Fruit fly (Drosophila melanogaster) S2 (cell line): ENCODE measurements around the gene sdt.

ENCODE experiments used
- CG8478 ChIP-seq: fragments of >200 bp; optimal IDR thresholded peaks from 2 replicates; lab custom pipeline; 2018
- CTCF ChIP-seq, 2 experiments: fragments of >200 bp; optimal IDR thresholded peaks; 2 replicates each; lab custom pipeline; 2018

Gene sdt

DNA sequence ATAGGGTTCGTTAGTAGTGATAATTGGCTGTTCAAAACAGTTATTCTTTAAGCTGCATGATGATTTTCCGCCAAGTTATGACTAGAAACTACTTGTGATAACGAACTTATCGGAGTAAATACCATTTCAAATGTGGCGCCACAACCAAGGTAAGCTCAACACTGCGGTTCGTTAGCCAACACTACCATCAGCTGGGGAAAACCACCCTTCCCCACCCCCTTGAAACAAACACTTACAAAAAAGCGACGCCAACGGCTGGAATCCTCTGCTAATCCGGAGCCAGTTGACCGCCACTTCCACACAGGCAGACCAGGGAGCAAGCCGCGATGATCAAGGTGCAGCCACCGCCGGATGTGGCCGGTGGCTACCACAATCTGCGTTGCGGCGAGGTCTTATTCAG, 25.6 kb upstream of the sdt start, which contains the start of gene CG18262:
Gene CG18262 (plus strand): TSS at position 231 of the 400 bp plus-strand sequence.
- TF ChIP-seq CTCF (optimal IDR thresholded peaks at IDR 0.05; lab: Kevin White, UChicago): no peak
- no peak for TF ChIP-seq CG8478

DNA sequence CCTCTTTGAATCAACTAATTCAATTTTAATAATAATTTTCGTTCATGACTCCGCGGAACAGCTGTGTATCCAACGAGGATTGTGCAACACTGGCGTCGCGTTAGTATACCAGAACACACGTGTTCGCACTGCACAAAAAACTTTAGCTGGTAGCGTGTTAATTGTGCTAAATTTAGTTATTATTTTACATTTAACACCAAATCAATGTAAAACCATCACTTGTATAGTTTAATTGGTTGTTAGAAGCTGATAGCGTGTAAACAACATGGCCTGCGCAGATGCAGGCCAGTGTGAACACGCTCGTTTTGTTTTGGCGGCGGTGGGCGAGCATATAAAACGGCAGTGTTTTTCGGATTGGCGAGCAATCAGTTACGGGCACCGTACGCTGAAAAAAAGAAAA, 21.1 kb upstream of the sdt start, which contains the start of the genes Traf6 and GIIIspla2:
Gene Traf6 (minus strand): TSS at position 93 of the 400 bp plus-strand sequence.
Gene GIIIspla2 (plus strand): TSS at position 335 of the 400 bp plus-strand sequence.
- TF ChIP-seq CTCF (optimal IDR thresholded peaks at IDR 0.05; lab: Kevin White, UChicago) (no peak), CG8478 (no peak)

DNA sequence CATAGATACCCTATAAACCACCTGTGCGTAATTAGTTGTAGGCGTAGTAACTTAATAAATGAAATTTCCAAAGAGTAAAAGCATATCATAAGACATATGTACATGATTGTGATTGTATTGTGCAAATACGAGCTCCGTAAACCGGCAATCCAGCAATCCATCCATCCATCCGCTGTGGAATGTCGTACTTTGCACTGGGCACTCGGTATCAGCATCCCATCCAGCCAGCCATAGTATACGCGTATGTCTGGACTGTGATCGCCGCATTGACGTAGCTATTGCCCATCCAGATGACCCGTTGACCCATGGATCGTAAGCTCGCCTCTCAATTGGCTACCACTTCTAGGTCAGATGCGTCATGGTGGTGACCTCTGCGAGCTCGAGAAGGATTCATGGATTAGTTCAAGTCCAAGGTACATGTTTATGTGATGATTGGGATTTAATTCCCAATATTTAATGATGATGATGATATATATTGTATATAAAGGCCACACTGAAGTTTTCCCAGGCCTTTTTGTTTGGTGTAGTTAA, 19.3 kb upstream of the sdt start:
- no peak for TF ChIP-seq CG8478
- no peak for TF ChIP-seq CTCF (optimal IDR thresholded peaks at IDR 0.05; lab: Kevin White, UChicago)

DNA sequence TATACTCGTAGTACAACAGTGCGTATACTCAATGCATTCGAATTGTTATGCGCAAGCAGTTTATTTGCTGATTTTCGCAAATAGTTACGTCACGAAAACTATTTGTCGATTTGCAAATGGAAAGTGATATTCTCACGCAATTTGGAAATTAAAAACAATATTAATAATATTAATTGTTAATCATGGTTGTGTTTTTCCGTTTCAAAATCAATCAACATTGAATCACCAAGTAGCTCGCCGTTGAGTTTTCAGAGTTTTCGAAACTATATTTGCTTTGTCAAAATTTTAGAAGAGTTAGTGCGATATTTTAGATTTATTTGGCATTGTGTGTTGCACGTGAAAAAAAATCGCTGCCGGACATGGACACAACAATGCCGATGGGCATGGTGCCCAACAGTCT, 18.6 kb upstream of the sdt start, which contains the start of gene CG15337:
Gene CG15337 (plus strand): TSS at position 301 of the 400 bp plus-strand sequence.
- TF ChIP-seq CG8478: no peak
- TF ChIP-seq CTCF (optimal IDR thresholded peaks at IDR 0.05; lab: Kevin White, UChicago): no peak

DNA sequence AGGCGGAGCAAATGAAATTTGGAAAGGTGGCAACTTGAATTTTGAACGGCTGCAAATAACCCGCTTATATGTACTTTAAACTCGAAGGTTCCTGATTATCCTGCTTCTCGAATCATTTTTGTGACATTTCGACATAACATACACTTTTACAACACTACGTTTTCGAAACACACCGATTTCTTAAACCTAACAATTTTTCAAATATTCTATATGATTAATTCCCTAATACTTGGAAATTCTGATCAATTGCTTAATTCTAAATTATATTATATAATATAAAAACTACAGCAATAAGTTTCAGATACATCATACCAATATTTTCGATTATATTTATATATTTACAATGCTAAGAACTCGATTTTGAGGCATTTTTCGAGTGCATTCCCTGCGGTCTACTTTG, 15.7 kb upstream of the sdt start, which contains the start of gene CG10761:
Gene CG10761 (minus strand): TSS at position 101 of the 400 bp plus-strand sequence.
- TF ChIP-seq CG8478: no peak
- TF ChIP-seq CTCF (optimal IDR thresholded peaks at IDR 0.05; lab: Kevin White, UChicago): no peak

DNA sequence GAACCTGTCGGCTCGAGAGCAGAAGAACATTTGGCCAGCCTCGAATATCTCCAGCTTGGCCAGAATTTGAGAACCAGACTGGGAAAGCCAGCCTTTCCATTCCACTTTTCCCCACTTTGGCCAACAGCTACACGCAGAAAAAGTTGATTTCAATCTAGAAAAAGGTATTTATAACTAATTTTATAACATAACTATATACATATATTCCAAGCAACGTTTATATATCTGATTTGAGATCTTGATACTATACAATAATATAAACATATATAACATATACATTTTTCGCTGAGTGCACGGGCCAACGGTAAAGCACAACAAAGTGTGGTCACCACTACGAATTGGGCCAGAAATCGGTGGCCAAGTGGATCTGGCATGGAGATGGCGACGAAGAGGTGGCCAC, 14.9 kb upstream of the sdt start:
- TF ChIP-seq CTCF (optimal IDR thresholded peaks at IDR 0.05; lab: Kevin White, UChicago): no peak

DNA sequence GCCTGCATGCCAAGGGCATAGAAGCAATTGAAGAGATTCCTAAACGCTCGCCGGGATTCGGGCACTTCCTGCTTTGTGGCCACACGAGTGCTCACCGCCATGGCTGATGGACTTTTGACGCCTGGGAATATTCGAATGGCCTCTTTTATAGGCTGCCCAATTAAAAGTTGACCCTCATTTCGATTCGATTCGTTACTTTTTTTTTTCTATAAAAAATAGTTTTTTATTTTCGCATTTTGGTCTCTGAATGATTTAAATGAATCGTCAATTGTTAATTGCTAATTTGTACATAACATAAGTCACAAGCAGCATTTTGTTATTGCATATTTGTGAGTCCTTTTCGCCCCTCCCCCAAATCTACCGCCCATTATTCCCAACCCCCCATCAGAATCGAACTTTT, 12.7 kb upstream of the sdt start, which contains the start of gene Or7a:
Gene Or7a (minus strand): TSS at position 101 of the 400 bp plus-strand sequence.
- TF ChIP-seq CTCF (optimal IDR thresholded peaks at IDR 0.05; lab: Kevin White, UChicago) (no peak), CG8478 (no peak)

DNA sequence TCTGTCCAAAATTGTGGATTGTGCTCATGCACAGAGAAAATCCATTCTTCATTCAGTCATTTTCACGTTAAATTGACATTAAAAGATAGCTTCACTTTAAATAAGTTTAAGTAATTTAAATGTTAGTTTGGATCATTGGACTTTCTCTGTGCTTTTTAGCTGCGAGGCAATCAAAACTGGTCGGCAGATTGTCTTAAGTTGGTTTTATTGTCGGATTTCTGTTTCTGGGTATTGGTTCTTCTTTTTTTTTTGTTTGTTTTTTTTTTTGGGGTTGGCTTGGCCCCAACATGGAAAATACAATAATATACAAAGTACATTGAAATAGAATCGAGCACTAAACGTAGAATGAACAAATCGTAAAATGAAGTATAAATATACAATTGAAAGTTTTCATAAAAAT, 8.2 kb upstream of the sdt start, which contains the start of gene CG2278:
Gene CG2278 (minus strand): TSS at position 101 of the 400 bp plus-strand sequence.
- no peak for TF ChIP-seq CTCF (optimal IDR thresholded peaks at IDR 0.05; lab: Kevin White, UChicago)
- no peak for TF ChIP-seq CG8478

DNA sequence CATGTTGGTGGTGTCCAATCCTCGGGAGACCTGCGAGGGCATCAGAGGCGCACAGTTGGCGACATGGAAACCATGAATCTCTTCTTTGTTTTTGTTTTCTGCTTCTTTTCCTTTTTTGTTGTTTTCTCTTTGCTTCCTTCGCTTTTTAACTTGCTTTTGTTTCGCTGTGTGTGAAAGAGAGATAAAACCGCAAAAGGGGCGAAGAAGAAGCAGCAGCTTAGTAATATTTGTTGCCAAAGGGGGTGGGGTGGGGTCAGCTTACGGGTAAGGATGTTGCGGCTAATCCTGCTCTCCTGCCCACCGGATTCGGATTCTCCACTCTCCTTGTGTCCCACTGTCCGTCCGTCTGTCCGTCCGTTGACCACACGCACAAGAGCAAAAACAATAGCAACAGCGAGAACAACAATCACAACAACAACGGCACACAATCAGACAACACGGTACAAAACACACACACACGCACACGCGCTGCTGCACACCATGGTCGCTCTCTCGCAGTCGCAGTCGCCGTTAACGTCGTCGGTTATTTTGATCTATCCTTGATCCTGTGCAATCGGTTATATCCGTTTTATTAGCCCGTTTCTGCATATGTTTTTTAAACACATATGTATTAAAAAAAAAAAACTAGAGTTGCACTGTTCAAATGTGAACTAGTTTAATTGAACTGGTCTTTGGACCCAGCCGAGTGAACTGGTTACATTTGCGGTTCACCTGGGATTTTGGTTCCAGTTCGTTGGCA, 1.9 kb upstream of the sdt start:
- TF ChIP-seq CTCF (optimal IDR thresholded peaks at IDR 0.05; lab: Kevin White, UChicago) (no peak), CG8478 (no peak)

DNA sequence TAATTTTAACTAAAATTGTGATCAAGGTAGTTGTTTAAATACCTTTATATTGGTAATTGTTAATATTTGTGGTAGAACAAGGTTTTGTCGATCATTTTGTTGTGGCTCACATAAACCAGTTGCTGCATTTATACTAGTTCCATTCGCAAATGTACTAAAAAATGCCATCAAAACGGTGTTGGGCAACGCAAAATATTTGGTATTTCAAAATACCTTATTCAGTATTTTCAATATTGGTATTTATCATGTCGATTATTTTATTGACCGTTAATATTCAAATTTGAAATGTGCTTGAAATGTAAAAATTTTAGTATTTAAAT, 1.4 kb upstream of the sdt start, which contains the start of gene slpr:
Gene slpr (minus strand): TSS at position 156 of the 320 bp plus-strand sequence.
- TF ChIP-seq CTCF (optimal IDR thresholded peaks at IDR 0.05; lab: Kevin White, UChicago) (no peak), CG8478 (no peak)

DNA sequence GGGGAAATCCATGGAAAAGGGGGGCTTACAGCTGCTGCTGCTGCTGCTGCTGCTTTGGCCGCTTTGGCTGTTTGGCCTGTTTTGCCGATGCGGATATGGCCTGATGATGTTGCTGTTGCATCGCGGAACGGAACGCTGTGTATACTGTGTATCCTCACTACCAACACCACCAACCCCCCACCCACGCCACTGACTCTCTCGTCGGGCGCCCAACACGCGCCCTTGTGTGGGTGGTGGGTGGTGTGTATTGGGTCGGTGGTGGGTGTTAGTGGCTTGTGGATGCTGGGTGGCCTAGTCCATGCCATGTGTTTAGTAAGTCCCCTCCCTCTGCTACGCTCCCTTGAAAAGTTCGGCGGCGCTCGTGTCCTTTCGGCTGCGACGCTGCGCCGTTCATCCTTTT, 607 bp upstream of the sdt start:
- no peak for TF ChIP-seq CTCF (optimal IDR thresholded peaks at IDR 0.05; lab: Kevin White, UChicago)
- TF ChIP-seq CG8478: no peak

DNA sequence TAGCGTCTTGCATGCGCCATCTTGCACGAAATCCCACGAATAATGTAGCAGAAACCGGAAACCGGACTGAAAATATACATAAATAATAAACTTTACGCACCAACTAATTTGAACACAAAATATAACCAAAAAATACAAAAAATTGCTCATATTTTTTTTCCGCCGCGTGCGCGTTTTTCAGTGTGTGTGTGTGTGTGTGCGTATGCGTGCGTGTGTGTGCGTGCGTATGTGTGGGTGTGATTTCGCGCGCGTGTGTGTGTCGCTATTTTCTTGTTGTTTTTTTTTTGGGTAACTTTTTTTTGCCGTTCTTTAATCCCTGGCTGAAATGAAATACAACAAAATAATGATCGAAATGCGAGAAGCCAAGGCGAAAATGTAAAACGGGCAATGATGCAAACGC, 640 bp downstream of the sdt start:
- TF ChIP-seq CTCF (optimal IDR thresholded peaks at IDR 0.05; lab: Kevin White, UChicago) (no peak), CG8478 (no peak)

DNA sequence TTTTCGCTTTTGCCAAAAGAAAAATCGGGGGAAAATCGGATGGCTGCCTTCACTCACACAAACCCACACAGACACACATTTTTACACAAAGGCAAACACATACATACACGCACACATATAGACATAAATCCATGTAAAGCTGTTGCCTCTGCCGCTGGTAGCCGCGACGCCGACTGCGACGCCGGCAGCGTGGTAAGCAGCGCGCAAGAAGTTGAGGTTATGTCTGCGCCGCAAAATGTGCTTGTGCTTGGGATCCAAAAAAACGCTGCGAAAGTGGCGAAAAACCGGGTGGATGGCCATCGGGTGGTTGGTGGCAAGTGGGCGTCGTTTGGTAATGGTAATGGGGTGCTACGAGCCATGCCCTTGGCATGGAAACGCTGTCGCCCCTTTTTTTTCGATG, 1.5 kb downstream of the sdt start:
- TF ChIP-seq CTCF (optimal IDR thresholded peaks at IDR 0.05; lab: Kevin White, UChicago): no peak
- no peak for TF ChIP-seq CG8478

DNA sequence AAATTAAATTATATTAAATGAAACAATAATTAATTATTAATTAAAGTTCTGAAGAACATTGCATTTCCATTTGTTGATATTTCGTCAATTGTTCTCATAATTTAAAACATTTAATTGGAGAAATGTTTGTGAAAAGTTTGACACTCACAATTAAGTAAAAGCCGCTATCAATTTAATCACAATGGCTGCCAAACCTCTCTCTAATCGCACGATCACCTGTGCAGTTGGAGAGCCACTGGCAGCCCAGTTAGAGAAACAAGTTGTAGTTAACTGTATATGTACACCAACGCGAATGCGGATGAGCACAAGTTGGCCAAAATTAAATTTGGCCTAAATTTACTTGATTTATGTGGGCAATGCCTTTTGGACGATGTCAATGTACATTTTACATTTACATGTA, 13.8 kb downstream of the sdt start:
- peak in 1 of 2 experiments; percentile 12 for TF ChIP-seq CTCF (optimal IDR thresholded peaks at IDR 0.05; lab: Kevin White, UChicago)
- no peak for TF ChIP-seq CG8478

DNA sequence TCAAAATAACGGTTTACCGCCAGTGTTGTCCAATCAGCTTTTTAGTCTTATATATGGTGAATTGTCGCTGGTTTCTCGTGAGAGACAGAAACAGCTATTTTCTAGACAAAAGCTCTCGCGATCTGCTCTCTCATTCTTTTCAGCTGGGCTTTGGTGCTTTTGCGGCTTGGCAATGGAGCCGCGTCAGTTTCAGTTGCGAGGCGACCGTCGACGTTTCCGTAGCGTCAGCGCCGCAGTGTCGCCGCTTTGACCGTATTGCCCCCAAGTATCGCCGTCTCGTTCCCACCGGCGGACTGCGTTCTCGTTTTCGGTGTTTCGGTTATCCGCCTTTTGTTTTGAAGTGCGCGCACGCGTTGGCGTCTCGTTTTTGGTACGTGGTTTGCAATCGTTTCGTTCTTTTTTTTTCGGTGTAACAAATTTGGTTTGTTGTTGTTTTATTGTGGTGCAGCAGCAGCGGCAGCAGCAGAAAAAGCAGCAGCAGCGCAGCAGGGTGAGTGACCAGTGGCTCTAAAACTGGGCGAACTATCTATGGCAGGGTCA, 14.7 kb downstream of the sdt start:
- no peak for TF ChIP-seq CG8478
- no peak for TF ChIP-seq CTCF (optimal IDR thresholded peaks at IDR 0.05; lab: Kevin White, UChicago)

DNA sequence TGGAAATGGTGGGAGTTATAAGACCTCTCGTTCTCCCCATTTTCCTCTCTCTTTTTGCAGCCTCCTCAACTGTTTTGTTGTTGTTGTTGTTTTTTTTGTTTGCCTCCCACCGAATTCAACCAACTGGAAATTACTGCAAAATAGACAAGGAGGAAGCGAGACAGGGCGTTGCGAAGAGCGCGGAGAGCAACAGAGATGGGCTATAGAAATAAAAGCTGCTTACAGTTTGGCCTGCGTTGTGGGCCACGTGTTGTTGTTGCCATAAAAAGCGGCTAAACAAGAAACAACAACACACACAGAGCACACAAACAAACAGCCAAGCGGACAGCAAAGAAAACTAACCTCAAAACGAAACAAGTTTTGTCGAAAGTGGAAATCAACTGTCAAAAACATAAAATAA, 16.2 kb downstream of the sdt start:
- no peak for TF ChIP-seq CG8478
- TF ChIP-seq CTCF (optimal IDR thresholded peaks at IDR 0.05; lab: Kevin White, UChicago): no peak
